Worm (Caenorhabditis elegans) whole organism, L4 larva: ENCODE data around the gene pvf-1.

Source experiments
- D1046.2 ChIP-seq: fragments of 200-800 bp; sonication (Bioruptor generic); IDR thresholded peaks from 2 replicates; pipeline ENCODE4 v1.3.6; 2022; ENCODE audit warnings: missing genetic modification characterization, missing compliant biosample characterization
- F10B5.3 ChIP-seq: sonication (generic microtip); optimal IDR thresholded peaks from 2 replicates; lab custom pipeline; 2016; ENCODE audit warnings: mild to moderate bottlenecking, missing genetic modification characterization, missing compliant biosample characterization
- F44E2.7 ChIP-seq: fragments of 200-800 bp; sonication (Bioruptor generic); IDR thresholded peaks from 2 replicates; pipeline ENCODE4 v2.1.2; 2022; ENCODE audit warnings: missing genetic modification characterization, missing compliant biosample characterization
- F49E8.2 ChIP-seq: sonication (generic microtip); optimal IDR thresholded peaks from 2 replicates; lab custom pipeline; 2016; ENCODE audit warnings: missing compliant biosample characterization, mild to moderate bottlenecking, missing genetic modification characterization, borderline replicate concordance
- T20F7.1 ChIP-seq: fragments of 200-800 bp; sonication (Bioruptor generic); optimal IDR thresholded peaks from 2 replicates; lab custom pipeline; 2018; ENCODE audit warnings: mild to moderate bottlenecking, missing genetic modification characterization, missing compliant biosample characterization
- T26A8.4 ChIP-seq: fragments of 200-800 bp; sonication (Bioruptor generic); IDR thresholded peaks from 2 replicates; pipeline ENCODE4 v1.3.6; 2022; ENCODE audit warnings: missing genetic modification characterization, missing compliant biosample characterization
- Y105C5A.15 ChIP-seq: fragments of 200-800 bp; sonication (Bioruptor generic); IDR thresholded peaks from 2 replicates; pipeline ENCODE4 v1.3.6; 2022; ENCODE audit warnings: missing genetic modification characterization, missing compliant biosample characterization
- Y75B8A.6 ChIP-seq: fragments of 200-800 bp; sonication (Bioruptor generic); IDR thresholded peaks from 2 replicates; pipeline ENCODE4 v1.3.6; 2022; ENCODE audit warnings: missing genetic modification reagents, missing genetic modification characterization, missing compliant biosample characterization
- ZK337.2 ChIP-seq: fragments of 200-800 bp; sonication (Bioruptor generic); IDR thresholded peaks from 2 replicates; pipeline ENCODE4 v1.3.6; 2022; ENCODE audit warnings: missing genetic modification reagents, missing genetic modification characterization, missing compliant biosample characterization
- aly-2 ChIP-seq: sonication (generic microtip); optimal IDR thresholded peaks from 2 replicates; lab custom pipeline; 2018; ENCODE audit warnings: missing biosample characterization, missing genetic modification characterization
- ceh-62 ChIP-seq: sonication (generic microtip); optimal IDR thresholded peaks from 2 replicates; lab custom pipeline; 2017; ENCODE audit warnings: missing biosample characterization, missing genetic modification characterization
- ceh-82 ChIP-seq: sonication (generic microtip); optimal IDR thresholded peaks from 2 replicates; lab custom pipeline; 2017; ENCODE audit warnings: missing biosample characterization, missing genetic modification characterization
- ces-1 ChIP-seq: fragments of 150-350 bp; sonication (generic microtip); optimal IDR thresholded peaks from 4 replicates; lab custom pipeline; 2014; ENCODE audit warnings: missing biosample characterization, missing genetic modification reagents, missing genetic modification characterization
- cey-2 ChIP-seq: sonication (generic microtip); optimal IDR thresholded peaks from 3 replicates; lab custom pipeline; 2017; ENCODE audit warnings: missing genetic modification characterization, mild to moderate bottlenecking, missing compliant biosample characterization, antibody characterized with exemption, borderline replicate concordance; ENCODE audit not compliant: insufficient read depth
- daf-12 ChIP-seq: fragments of 150-350 bp; optimal IDR thresholded peaks from 2 replicates; lab custom pipeline; 2014; ENCODE audit warnings: missing biosample characterization, missing genetic modification reagents, missing genetic modification characterization
- daf-16 ChIP-seq, 3 experiments: sonication (generic microtip); optimal IDR thresholded peaks; 2 replicates each; lab custom pipeline; 2016 to 2017; ENCODE audit warnings: missing genetic modification characterization in 3 of 3, missing genetic modification reagents in 3 of 3, mild to moderate bottlenecking in 2 of 3, missing compliant biosample characterization in 2 of 3, missing biosample characterization in 1 of 3, moderate library complexity in 1 of 3
- dmd-6 ChIP-seq: fragments of 200-800 bp; sonication (Bioruptor generic); IDR thresholded peaks from 2 replicates; pipeline ENCODE4 v1.3.6; 2022; ENCODE audit warnings: missing genetic modification reagents, missing genetic modification characterization, missing compliant biosample characterization
- dmd-9 ChIP-seq: fragments of 200-800 bp; sonication (Bioruptor generic); IDR thresholded peaks from 2 replicates; pipeline ENCODE4 v1.3.6; 2022; ENCODE audit warnings: missing genetic modification reagents, missing genetic modification characterization, missing compliant biosample characterization
- dpl-1 ChIP-seq: fragments of 150-350 bp; optimal IDR thresholded peaks from 2 replicates; lab custom pipeline; 2014; ENCODE audit warnings: missing biosample characterization, missing genetic modification reagents, missing genetic modification characterization
- duxl-1 ChIP-seq: sonication (generic microtip); optimal IDR thresholded peaks from 2 replicates; lab custom pipeline; 2016; ENCODE audit warnings: mild to moderate bottlenecking, missing genetic modification characterization, moderate library complexity, missing compliant biosample characterization; ENCODE audit not compliant: poor library complexity
- dve-1 ChIP-seq: sonication (generic microtip); optimal IDR thresholded peaks from 2 replicates; lab custom pipeline; 2017; ENCODE audit warnings: antibody characterized with exemption, mild to moderate bottlenecking, missing genetic modification characterization, missing compliant biosample characterization; ENCODE audit not compliant: insufficient read depth
- egl-27 ChIP-seq: sonication (generic microtip); optimal IDR thresholded peaks from 3 replicates; lab custom pipeline; 2017; ENCODE audit warnings: missing biosample characterization, missing genetic modification reagents, missing genetic modification characterization
- egl-43 ChIP-seq: fragments of 200-800 bp; sonication (Bioruptor generic); IDR thresholded peaks from 2 replicates; pipeline ENCODE4 v1.3.6; 2022; ENCODE audit warnings: missing genetic modification reagents, missing genetic modification characterization, missing compliant biosample characterization
- hlh-11 ChIP-seq: fragments of 200-800 bp; sonication (Bioruptor generic); optimal IDR thresholded peaks from 2 replicates; lab custom pipeline; 2018; ENCODE audit warnings: mild to moderate bottlenecking, missing genetic modification characterization, missing compliant biosample characterization
- hmg-1.1 ChIP-seq: fragments of 200-800 bp; sonication (Bioruptor generic); IDR thresholded peaks from 2 replicates; pipeline ENCODE4 v1.3.6; 2022; ENCODE audit warnings: missing genetic modification reagents, missing genetic modification characterization, missing compliant biosample characterization
- lin-1 ChIP-seq: fragments of 200-800 bp; sonication (Bioruptor generic); IDR thresholded peaks from 2 replicates; pipeline ENCODE4 v1.3.6; 2022; ENCODE audit warnings: missing genetic modification reagents, missing genetic modification characterization, missing compliant biosample characterization
- lin-39 ChIP-seq: fragments of 150-350 bp; optimal IDR thresholded peaks from 2 replicates; lab custom pipeline; 2014; ENCODE audit warnings: missing biosample characterization, missing genetic modification reagents, missing genetic modification characterization
- lsy-2 ChIP-seq, 2 experiments: fragments of 150-350 bp in 1 of 2; sonication (generic microtip) in 1 of 2; optimal IDR thresholded peaks; 2 replicates each; lab custom pipeline; 2014 to 2017; ENCODE audit warnings: missing biosample characterization in 2 of 2, missing genetic modification characterization in 2 of 2
- madf-5 ChIP-seq, 2 experiments: fragments of 200-800 bp; sonication (Bioruptor generic); IDR thresholded peaks; 2 replicates each; pipeline ENCODE4 v1.3.6; 2022; ENCODE audit warnings: missing compliant biosample characterization in 2 of 2, missing genetic modification characterization in 2 of 2
- mes-2 ChIP-seq: sonication (generic microtip); optimal IDR thresholded peaks from 2 replicates; lab custom pipeline; 2016; ENCODE audit warnings: missing genotype, mild to moderate bottlenecking, missing genetic modification characterization, missing compliant biosample characterization; ENCODE audit not compliant: poor library complexity, severe bottlenecking
- mxl-2 ChIP-seq: fragments of 200-800 bp; sonication (Bioruptor generic); conservative IDR thresholded peaks from 2 replicates; pipeline ENCODE4 v1.3.6; 2022; ENCODE audit warnings: missing genetic modification reagents, missing genetic modification characterization, missing compliant biosample characterization
- mxl-3 ChIP-seq: fragments of 200-800 bp; sonication (Bioruptor generic); optimal IDR thresholded peaks from 2 replicates; lab custom pipeline; 2018; ENCODE audit warnings: mild to moderate bottlenecking, missing genetic modification characterization, missing compliant biosample characterization
- nhr-10 ChIP-seq: fragments of 150-350 bp; optimal IDR thresholded peaks from 2 replicates; lab custom pipeline; 2014; ENCODE audit warnings: missing biosample characterization, missing genetic modification characterization
- nhr-25 ChIP-seq: sonication (generic microtip); optimal IDR thresholded peaks from 2 replicates; lab custom pipeline; 2017; ENCODE audit warnings: missing genetic modification characterization, mild to moderate bottlenecking, missing compliant biosample characterization, antibody characterized with exemption, moderate library complexity, borderline replicate concordance; ENCODE audit not compliant: insufficient read depth
- nhr-41 ChIP-seq: fragments of 200-800 bp; sonication (Bioruptor generic); IDR thresholded peaks from 2 replicates; pipeline ENCODE4 v1.3.6; 2022; ENCODE audit warnings: missing genetic modification reagents, missing genetic modification characterization, missing compliant biosample characterization
- nhr-48 ChIP-seq: sonication (generic microtip); optimal IDR thresholded peaks from 2 replicates; lab custom pipeline; 2016; ENCODE audit warnings: mild to moderate bottlenecking, missing genetic modification characterization, missing compliant biosample characterization
- nhr-76 ChIP-seq: fragments of 150-350 bp; optimal IDR thresholded peaks from 2 replicates; lab custom pipeline; 2014; ENCODE audit warnings: missing biosample characterization, missing genetic modification characterization
- nhr-77 ChIP-seq: fragments of 150-350 bp; optimal IDR thresholded peaks from 2 replicates; lab custom pipeline; 2014; ENCODE audit warnings: missing biosample characterization, missing genetic modification characterization
- pha-4 ChIP-seq, 2 experiments: fragments of 150-350 bp in 1 of 2; fragments of 200-800 bp in 1 of 2; sonication (Bioruptor generic) in 1 of 2; IDR thresholded peaks in 1 of 2; optimal IDR thresholded peaks in 1 of 2; 2 replicates each; pipeline versions ENCODE4 v1.3.6 to Lab custom; 2014 to 2022; ENCODE audit warnings: missing genetic modification characterization in 2 of 2, missing genetic modification reagents in 2 of 2, missing biosample characterization in 1 of 2, missing compliant biosample characterization in 1 of 2
- skn-1 ChIP-seq: fragments of 150-350 bp; optimal IDR thresholded peaks from 2 replicates; lab custom pipeline; 2014; ENCODE audit warnings: missing biosample characterization, missing genetic modification characterization
- spr-1 ChIP-seq: sonication (generic microtip); optimal IDR thresholded peaks from 2 replicates; lab custom pipeline; 2016; ENCODE audit warnings: mild to moderate bottlenecking, missing genetic modification characterization, missing compliant biosample characterization
- tag-97 ChIP-seq: fragments of 200-800 bp; sonication (Bioruptor generic); IDR thresholded peaks from 2 replicates; pipeline ENCODE4 v1.3.6; 2022; ENCODE audit warnings: missing genetic modification characterization, missing compliant biosample characterization
- tra-1 ChIP-seq: fragments of 200-800 bp; sonication (Bioruptor generic); IDR thresholded peaks from 2 replicates; pipeline ENCODE4 v1.3.6; 2022; ENCODE audit warnings: missing genetic modification reagents, missing genetic modification characterization, missing compliant biosample characterization
- unc-39 ChIP-seq: sonication (generic microtip); optimal IDR thresholded peaks from 2 replicates; lab custom pipeline; 2017; ENCODE audit warnings: missing biosample characterization, missing genetic modification characterization
- unc-62 ChIP-seq, 3 experiments: fragments of 150-350 bp in 1 of 3; sonication (generic microtip); optimal IDR thresholded peaks in 2 of 3; peaks in 1 of 3; 1 replicate in 1 of 3; 2 replicates in 2 of 3; lab custom pipeline; 2014 to 2017; ENCODE audit warnings: missing biosample characterization in 3 of 3, missing genetic modification characterization in 3 of 3, missing genetic modification reagents in 3 of 3, missing genotype in 1 of 3
- vab-7 ChIP-seq: fragments of 200-800 bp; sonication (Bioruptor generic); IDR thresholded peaks from 2 replicates; pipeline ENCODE4 v1.3.6; 2022; ENCODE audit warnings: missing genetic modification reagents, missing genetic modification characterization, missing compliant biosample characterization
- zfp-2 ChIP-seq: sonication (generic microtip); optimal IDR thresholded peaks from 2 replicates; lab custom pipeline; 2016; ENCODE audit warnings: mild to moderate bottlenecking, missing genetic modification characterization, missing compliant biosample characterization
- ztf-11 ChIP-seq: fragments of 150-350 bp; optimal IDR thresholded peaks from 2 replicates; lab custom pipeline; 2014; ENCODE audit warnings: missing biosample characterization, missing genetic modification characterization
- ztf-7 ChIP-seq: fragments of 150-350 bp; optimal IDR thresholded peaks from 2 replicates; lab custom pipeline; 2014; ENCODE audit warnings: missing biosample characterization, missing genetic modification characterization

Gene pvf-1

ce11 chrIII:1785776-1786175 lies 38.3 kb downstream of the pvf-1 start (continued):
- TF ChIP-seq egl-43 (GFP tag; lab: Robert Waterston, UW) (peak; percentile 71), lin-1 (GFP tag; lab: Robert Waterston, UW) (no peak), unc-39 (tag; lab: Kevin White, UChicago) (no peak), mxl-3 (GFP tag; lab: Kevin White, UChicago) (no peak), F44E2.7 (GFP tag; lab: Robert Waterston, UW) (no peak), ztf-7 (no peak), mxl-2 (GFP tag; lab: Robert Waterston, UW) (no peak), nhr-25 (tag; lab: Kevin White, UChicago) (no peak), Y75B8A.6 (GFP tag; lab: Robert Waterston, UW) (no peak), madf-5 (GFP tag; IDR thresholded peaks at IDR 0.05; lab: Robert Waterston, UW) (no peak), D1046.2 (GFP tag; lab: Robert Waterston, UW) (no peak), cey-2 (tag; lab: Kevin White, UChicago) (no peak), hmg-1.1 (peak; percentile 75), nhr-76 (tag; lab: Kevin White, UChicago) (no peak), T20F7.1 (no peak), ZK337.2 (GFP tag; lab: Robert Waterston, UW) (no peak), T26A8.4 (GFP tag; lab: Robert Waterston, UW) (no peak), ceh-62 (tag; lab: Kevin White, UChicago) (no peak), ces-1 (no peak), dmd-9 (GFP tag; lab: Robert Waterston, UW) (no peak), dmd-6 (GFP tag; lab: Robert Waterston, UW) (peak; percentile 14; the same call in 1 of the 2 replicates), daf-12 (tag; lab: Kevin White, UChicago) (no peak), dpl-1 (GFP tag; lab: Kevin White, UChicago) (no peak), F10B5.3 (tag; lab: Kevin White, UChicago) (no peak), lin-39 (no peak), nhr-77 (tag; lab: Kevin White, UChicago) (no peak), tag-97 (GFP tag; lab: Robert Waterston, UW) (no peak), hlh-11 (tag; lab: Kevin White, UChicago) (peak; percentile 47), nhr-41 (GFP tag; lab: Robert Waterston, UW) (no peak), ceh-82 (no peak), vab-7 (no peak), spr-1 (tag; lab: Kevin White, UChicago) (no peak), dve-1 (tag; lab: Kevin White, UChicago) (peak; percentile 6), nhr-48 (no peak), F49E8.2 (no peak), nhr-10 (tag; lab: Kevin White, UChicago) (no peak), egl-27 (tag; lab: Kevin White, UChicago) (no peak), lsy-2 (tag; optimal IDR thresholded peaks at IDR 0.05; lab: Kevin White, UChicago) (peak; percentile 36 to 76), tra-1 (no peak), zfp-2 (tag; lab: Kevin White, UChicago) (no peak), Y105C5A.15 (GFP tag; lab: Robert Waterston, UW) (no peak), unc-62 (GFP tag; optimal IDR thresholded peaks at IDR 0.05 in 1 of 2; lab: Kevin White, UChicago) (no peak), unc-62 (tag; optimal IDR thresholded peaks at IDR 0.05; lab: Kevin White, UChicago) (no peak), daf-16 (GFP tag; optimal IDR thresholded peaks at IDR 0.05; lab: Kevin White, UChicago) (no peak), daf-16 (tag; optimal IDR thresholded peaks at IDR 0.05; lab: Kevin White, UChicago) (no peak), duxl-1 (no peak), aly-2 (tag; lab: Kevin White, UChicago) (no peak), skn-1 (no peak), ztf-11 (no peak), pha-4 (GFP tag; IDR thresholded peaks at IDR 0.05; lab: Robert Waterston, UW) (peak; percentile 67; the same call in 1 of the 2 replicates), pha-4 (tag; optimal IDR thresholded peaks at IDR 0.05; lab: Kevin White, UChicago) (no peak), mes-2 (tag; lab: Kevin White, UChicago) (peak; percentile 46)
